Worm (Caenorhabditis elegans): ENCODE results near the gene pho-11.

pho-11 gene

ce11 chrII:9940430-9940829 is 8.8 kb downstream of the pho-11 start, which contains the start of gene ufd-3 (continued):
- peak; percentile 28 for TF ChIP-seq nhr-12 (tag; optimal IDR thresholded peaks at IDR 0.05)
- peak; percentile 91 for TF ChIP-seq swsn-7 (tag; optimal IDR thresholded peaks at IDR 0.05)
- TF ChIP-seq ets-5 (GFP tag; IDR thresholded peaks at IDR 0.05) = no peak
- TF ChIP-seq nhr-71 (tag; optimal IDR thresholded peaks at IDR 0.05) = peak; percentile 96
- TF ChIP-seq jun-1 (tag; optimal IDR thresholded peaks at IDR 0.05) = peak; percentile 68
- peak; percentile 98 to 99 for TF ChIP-seq efl-1 (optimal IDR thresholded peaks at IDR 0.05)
- TF ChIP-seq efl-1 (GFP tag; optimal IDR thresholded peaks at IDR 0.05 in 1 of 2) = peak; percentile 98 to 100
- peak; percentile 92 for TF ChIP-seq egl-13 (tag; optimal IDR thresholded peaks at IDR 0.05)
- peak; percentile 92 for TF ChIP-seq xbp-1 (tag; optimal IDR thresholded peaks at IDR 0.05)
- TF ChIP-seq nhr-20 (tag; optimal IDR thresholded peaks at IDR 0.05) = peak; percentile 93
- TF ChIP-seq efl-3 (GFP tag; optimal IDR thresholded peaks at IDR 0.05) = no peak
- TF ChIP-seq dsc-1 (tag; optimal IDR thresholded peaks at IDR 0.05) = peak; percentile 90
- TF ChIP-seq nhr-77 (tag; optimal IDR thresholded peaks at IDR 0.05) = peak; percentile 48
- TF ChIP-seq ama-1 (optimal IDR thresholded peaks at IDR 0.05) = peak; percentile 15
- peak; percentile 85 for TF ChIP-seq C04F5.9 (tag; optimal IDR thresholded peaks at IDR 0.05)
- TF ChIP-seq fkh-4 (tag; optimal IDR thresholded peaks at IDR 0.05; ENCODE audit: borderline replicate concordance) = peak; percentile 90
- TF ChIP-seq ceh-82 (tag; optimal IDR thresholded peaks at IDR 0.05) = peak; percentile 83 to 92 (median 88)
- TF ChIP-seq aha-1 (tag; optimal IDR thresholded peaks at IDR 0.05) = no peak
- TF ChIP-seq nhr-85 (tag) = peak; percentile 95
- peak; percentile 83 for TF ChIP-seq isw-1 (GFP tag; IDR thresholded peaks at IDR 0.05)
- peak; percentile 99 for TF ChIP-seq skn-1 (tag; optimal IDR thresholded peaks at IDR 0.05)
- no peak for TF ChIP-seq nhr-84 (tag; optimal IDR thresholded peaks at IDR 0.05)
- TF ChIP-seq rnt-1 (tag; optimal IDR thresholded peaks at IDR 0.05) = peak; percentile 99
- TF ChIP-seq elt-2 (tag; optimal IDR thresholded peaks at IDR 0.05) = peak; percentile 55
- TF ChIP-seq ceh-88 (GFP tag; IDR thresholded peaks at IDR 0.05) = peak; percentile 76
- TF ChIP-seq elt-3 (tag; optimal IDR thresholded peaks at IDR 0.05) = peak in 5 of 6 experiments; percentile 8 to 95 (median 49)
- TF ChIP-seq zag-1 (tag; optimal IDR thresholded peaks at IDR 0.05) = peak; percentile 15
- no peak for TF ChIP-seq egl-27 (tag; optimal IDR thresholded peaks at IDR 0.05)
- peak; percentile 91 for TF ChIP-seq lin-14 (GFP tag; optimal IDR thresholded peaks at IDR 0.05)
- peak; percentile 92 for TF ChIP-seq sox-4 (tag; optimal IDR thresholded peaks at IDR 0.05)
- TF ChIP-seq fos-1 (tag; optimal IDR thresholded peaks at IDR 0.05) = peak; percentile 73
- peak; percentile 93 for TF ChIP-seq nhr-90 (tag; optimal IDR thresholded peaks at IDR 0.05; ENCODE audit: poor library complexity)

- TF ChIP-seq nhr-85 (tag) (no peak), nhr-77 (tag; optimal IDR thresholded peaks at IDR 0.05) (no peak), nhr-237 (tag; optimal IDR thresholded peaks at IDR 0.05) (no peak), fkh-8 (tag; optimal IDR thresholded peaks at IDR 0.05) (no peak), ztf-11 (tag; optimal IDR thresholded peaks at IDR 0.05) (no peak), mab-9 (GFP tag; IDR thresholded peaks at IDR 0.05) (no peak), swsn-7 (tag; optimal IDR thresholded peaks at IDR 0.05) (no peak), nhr-76 (tag; optimal IDR thresholded peaks at IDR 0.05) (no peak)
These were observed 11.6 kb downstream of the pho-11 start for ce11 chrII:9943246-9943645.

DNA sequence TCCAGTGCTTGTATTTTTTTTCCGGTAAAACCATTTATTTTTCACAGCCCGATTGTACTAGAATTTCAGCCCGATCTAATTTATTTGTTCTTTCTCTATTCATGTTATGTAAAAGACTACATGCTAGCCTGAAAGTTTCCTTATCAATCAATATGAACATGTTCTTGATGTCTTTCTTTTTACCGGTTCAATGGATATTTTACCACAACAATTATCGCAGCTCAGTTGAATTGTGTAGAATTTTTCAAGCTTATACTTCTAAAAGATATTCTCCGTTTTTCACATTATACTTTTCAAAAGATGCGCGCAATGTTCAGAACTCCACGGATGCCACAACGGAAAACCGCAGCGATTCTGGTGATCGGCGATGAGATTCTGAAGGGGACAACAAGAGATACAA is 12.2 kb downstream of the pho-11 start, which contains the start of gene flad-1:
Gene flad-1 (plus strand): TSS at position 301 of the 400 bp plus-strand sequence.
- no peak for TF ChIP-seq fkh-4 (tag; optimal IDR thresholded peaks at IDR 0.05; ENCODE audit: borderline replicate concordance)
- TF ChIP-seq nhr-237 (tag; optimal IDR thresholded peaks at IDR 0.05) = no peak
- no peak for TF ChIP-seq elt-2 (tag; optimal IDR thresholded peaks at IDR 0.05)
- TF ChIP-seq hlh-17 (GFP tag; optimal IDR thresholded peaks at IDR 0.05; ENCODE audit: borderline replicate concordance) = no peak
- no peak for TF ChIP-seq hlh-4 (tag; optimal IDR thresholded peaks at IDR 0.05)
- TF ChIP-seq F16B12.6 (tag; optimal IDR thresholded peaks at IDR 0.05) = no peak
- TF ChIP-seq ceh-8 (GFP tag; optimal IDR thresholded peaks at IDR 0.05) = no peak
- no peak for TF ChIP-seq nhr-71 (tag; optimal IDR thresholded peaks at IDR 0.05)
- no peak for TF ChIP-seq dsc-1 (tag; optimal IDR thresholded peaks at IDR 0.05)
- TF ChIP-seq nhr-28 (tag; optimal IDR thresholded peaks at IDR 0.05) = no peak
- no peak for TF ChIP-seq Y116A8C.19 (tag; optimal IDR thresholded peaks at IDR 0.05; ENCODE audit: borderline replicate concordance)
- TF ChIP-seq fos-1 (tag; optimal IDR thresholded peaks at IDR 0.05) = no peak
- TF ChIP-seq mdl-1 (tag; optimal IDR thresholded peaks at IDR 0.05) = no peak
- TF ChIP-seq sptf-1 (tag; optimal IDR thresholded peaks at IDR 0.05) = no peak
- no peak for TF ChIP-seq snu-23 (GFP tag; optimal IDR thresholded peaks at IDR 0.05)
- TF ChIP-seq unc-86 (tag; optimal IDR thresholded peaks at IDR 0.05) = no peak

Data from whole organism, L1 larva.